Worm (Caenorhabditis elegans) whole organism, L4 larva: Measurements from ENCODE around the gene nas-7.

ENCODE experiments used
- T26A8.4 ChIP-seq: fragments of 200-800 bp; sonication (Bioruptor generic); IDR thresholded peaks from 2 replicates; pipeline ENCODE4 v1.3.6; 2022; ENCODE audit warnings: missing genetic modification characterization, missing compliant biosample characterization
- ZK337.2 ChIP-seq: fragments of 200-800 bp; sonication (Bioruptor generic); IDR thresholded peaks from 2 replicates; pipeline ENCODE4 v1.3.6; 2022; ENCODE audit warnings: missing genetic modification reagents, missing genetic modification characterization, missing compliant biosample characterization
- ZK546.5 ChIP-seq, 2 experiments: sonication (generic microtip); optimal IDR thresholded peaks; 2 replicates each; lab custom pipeline; 2017; ENCODE audit warnings: missing biosample characterization in 2 of 2, missing genetic modification characterization in 2 of 2
- aha-1 ChIP-seq: fragments of 150-350 bp; peaks from one replicate; lab custom pipeline; 2014; ENCODE audit warnings: missing biosample characterization, missing genetic modification characterization
- arid-1 ChIP-seq: fragments of 200-800 bp; sonication (Bioruptor generic); conservative IDR thresholded peaks from 2 replicates; pipeline ENCODE4 v1.3.6; 2022; ENCODE audit warnings: missing genetic modification reagents, missing genetic modification characterization, missing compliant biosample characterization
- ceh-32 ChIP-seq: sonication (generic microtip); optimal IDR thresholded peaks from 2 replicates; lab custom pipeline; 2016; ENCODE audit warnings: mild to moderate bottlenecking, missing genetic modification characterization, missing compliant biosample characterization; ENCODE audit not compliant: poor library complexity
- ceh-44 ChIP-seq: fragments of 200-800 bp; sonication (Bioruptor generic); IDR thresholded peaks from 2 replicates; pipeline ENCODE4 v1.3.6; 2022; ENCODE audit warnings: missing genetic modification reagents, missing genetic modification characterization, missing compliant biosample characterization
- ces-1 ChIP-seq: fragments of 150-350 bp; sonication (generic microtip); optimal IDR thresholded peaks from 4 replicates; lab custom pipeline; 2014; ENCODE audit warnings: missing biosample characterization, missing genetic modification reagents, missing genetic modification characterization
- daf-16 ChIP-seq, 3 experiments: sonication (generic microtip); optimal IDR thresholded peaks; 2 replicates each; lab custom pipeline; 2016 to 2017; ENCODE audit warnings: missing genetic modification characterization in 3 of 3, missing genetic modification reagents in 3 of 3, mild to moderate bottlenecking in 2 of 3, missing compliant biosample characterization in 2 of 3, missing biosample characterization in 1 of 3, moderate library complexity in 1 of 3
- daf-8 ChIP-seq: fragments of 200-800 bp; sonication (Bioruptor generic); IDR thresholded peaks from 2 replicates; pipeline ENCODE4 v1.3.6; 2022; ENCODE audit warnings: missing genetic modification characterization, missing compliant biosample characterization
- dmd-9 ChIP-seq: fragments of 200-800 bp; sonication (Bioruptor generic); IDR thresholded peaks from 2 replicates; pipeline ENCODE4 v1.3.6; 2022; ENCODE audit warnings: missing genetic modification reagents, missing genetic modification characterization, missing compliant biosample characterization
- dpl-1 ChIP-seq: fragments of 150-350 bp; optimal IDR thresholded peaks from 2 replicates; lab custom pipeline; 2014; ENCODE audit warnings: missing biosample characterization, missing genetic modification reagents, missing genetic modification characterization
- duxl-1 ChIP-seq: sonication (generic microtip); optimal IDR thresholded peaks from 2 replicates; lab custom pipeline; 2016; ENCODE audit warnings: mild to moderate bottlenecking, missing genetic modification characterization, moderate library complexity, missing compliant biosample characterization; ENCODE audit not compliant: poor library complexity
- fos-1 ChIP-seq: fragments of 150-350 bp; optimal IDR thresholded peaks from 2 replicates; lab custom pipeline; 2014; ENCODE audit warnings: missing biosample characterization, missing genetic modification characterization
- hif-1 ChIP-seq, 2 experiments: sonication (generic microtip); optimal IDR thresholded peaks; 2 replicates each; lab custom pipeline; 2016 to 2017; ENCODE audit warnings: missing compliant biosample characterization in 2 of 2, missing genetic modification characterization in 2 of 2, missing genetic modification reagents in 2 of 2, missing genotype in 2 of 2, mild to moderate bottlenecking in 1 of 2
- hlh-11 ChIP-seq: fragments of 200-800 bp; sonication (Bioruptor generic); optimal IDR thresholded peaks from 2 replicates; lab custom pipeline; 2018; ENCODE audit warnings: mild to moderate bottlenecking, missing genetic modification characterization, missing compliant biosample characterization
- hlh-30 ChIP-seq: sonication (generic microtip); optimal IDR thresholded peaks from 2 replicates; lab custom pipeline; 2017; ENCODE audit warnings: antibody characterized with exemption, mild to moderate bottlenecking, missing genetic modification characterization, missing compliant biosample characterization; ENCODE audit not compliant: insufficient read depth
- lin-13 ChIP-seq: fragments of 150-350 bp; optimal IDR thresholded peaks from 2 replicates; lab custom pipeline; 2014; ENCODE audit warnings: missing biosample characterization, missing genetic modification reagents, missing genetic modification characterization
- lin-38 ChIP-seq: fragments of 200-800 bp; sonication (Bioruptor generic); IDR thresholded peaks from 2 replicates; pipeline ENCODE4 v1.3.6; 2022; ENCODE audit warnings: missing genetic modification reagents, missing genetic modification characterization, missing compliant biosample characterization
- lsy-2 ChIP-seq, 2 experiments: fragments of 150-350 bp in 1 of 2; sonication (generic microtip) in 1 of 2; optimal IDR thresholded peaks; 2 replicates each; lab custom pipeline; 2014 to 2017; ENCODE audit warnings: missing biosample characterization in 2 of 2, missing genetic modification characterization in 2 of 2
- madf-5 ChIP-seq, 2 experiments: fragments of 200-800 bp; sonication (Bioruptor generic); IDR thresholded peaks; 2 replicates each; pipeline ENCODE4 v1.3.6; 2022; ENCODE audit warnings: missing compliant biosample characterization in 2 of 2, missing genetic modification characterization in 2 of 2
- mdl-1 ChIP-seq, 2 experiments: fragments of 150-350 bp in 1 of 2; sonication (generic microtip) in 1 of 2; optimal IDR thresholded peaks; 2 replicates each; lab custom pipeline; 2014 to 2017; ENCODE audit warnings: missing biosample characterization in 2 of 2, missing genetic modification characterization in 2 of 2
- mep-1 ChIP-seq: fragments of 150-350 bp; sonication (generic microtip); optimal IDR thresholded peaks from 3 replicates; lab custom pipeline; 2014; ENCODE audit warnings: missing biosample characterization, missing genetic modification characterization
- mes-2 ChIP-seq: sonication (generic microtip); optimal IDR thresholded peaks from 2 replicates; lab custom pipeline; 2016; ENCODE audit warnings: missing genotype, mild to moderate bottlenecking, missing genetic modification characterization, missing compliant biosample characterization; ENCODE audit not compliant: poor library complexity, severe bottlenecking
- mxl-3 ChIP-seq: fragments of 200-800 bp; sonication (Bioruptor generic); optimal IDR thresholded peaks from 2 replicates; lab custom pipeline; 2018; ENCODE audit warnings: mild to moderate bottlenecking, missing genetic modification characterization, missing compliant biosample characterization
- nhr-10 ChIP-seq: fragments of 150-350 bp; optimal IDR thresholded peaks from 2 replicates; lab custom pipeline; 2014; ENCODE audit warnings: missing biosample characterization, missing genetic modification characterization
- nhr-25 ChIP-seq: sonication (generic microtip); optimal IDR thresholded peaks from 2 replicates; lab custom pipeline; 2017; ENCODE audit warnings: missing genetic modification characterization, mild to moderate bottlenecking, missing compliant biosample characterization, antibody characterized with exemption, moderate library complexity, borderline replicate concordance; ENCODE audit not compliant: insufficient read depth
- nhr-28 ChIP-seq: fragments of 150-350 bp; optimal IDR thresholded peaks from 2 replicates; lab custom pipeline; 2014; ENCODE audit warnings: missing biosample characterization, missing genetic modification characterization
- nhr-41 ChIP-seq: fragments of 200-800 bp; sonication (Bioruptor generic); IDR thresholded peaks from 2 replicates; pipeline ENCODE4 v1.3.6; 2022; ENCODE audit warnings: missing genetic modification reagents, missing genetic modification characterization, missing compliant biosample characterization
- nhr-48 ChIP-seq: sonication (generic microtip); optimal IDR thresholded peaks from 2 replicates; lab custom pipeline; 2016; ENCODE audit warnings: mild to moderate bottlenecking, missing genetic modification characterization, missing compliant biosample characterization
- nhr-6 ChIP-seq: fragments of 150-350 bp; optimal IDR thresholded peaks from 2 replicates; lab custom pipeline; 2014; ENCODE audit warnings: missing biosample characterization, missing genetic modification characterization
- pha-4 ChIP-seq, 2 experiments: fragments of 150-350 bp in 1 of 2; fragments of 200-800 bp in 1 of 2; sonication (Bioruptor generic) in 1 of 2; IDR thresholded peaks in 1 of 2; optimal IDR thresholded peaks in 1 of 2; 2 replicates each; pipeline versions ENCODE4 v1.3.6 to Lab custom; 2014 to 2022; ENCODE audit warnings: missing genetic modification characterization in 2 of 2, missing genetic modification reagents in 2 of 2, missing biosample characterization in 1 of 2, missing compliant biosample characterization in 1 of 2
- pqm-1 ChIP-seq: sonication (generic microtip); optimal IDR thresholded peaks from 2 replicates; lab custom pipeline; 2017; ENCODE audit warnings: missing biosample characterization, missing genetic modification characterization
- set-16 ChIP-seq: fragments of 200-800 bp; sonication (Bioruptor generic); IDR thresholded peaks from 2 replicates; pipeline ENCODE4 v1.3.6; 2022; ENCODE audit warnings: missing genetic modification reagents, missing genetic modification characterization, missing compliant biosample characterization
- spr-1 ChIP-seq: sonication (generic microtip); optimal IDR thresholded peaks from 2 replicates; lab custom pipeline; 2016; ENCODE audit warnings: mild to moderate bottlenecking, missing genetic modification characterization, missing compliant biosample characterization
- unc-62 ChIP-seq, 3 experiments: fragments of 150-350 bp in 1 of 3; sonication (generic microtip); optimal IDR thresholded peaks in 2 of 3; peaks in 1 of 3; 1 replicate in 1 of 3; 2 replicates in 2 of 3; lab custom pipeline; 2014 to 2017; ENCODE audit warnings: missing biosample characterization in 3 of 3, missing genetic modification characterization in 3 of 3, missing genetic modification reagents in 3 of 3, missing genotype in 1 of 3
- zag-1 ChIP-seq: fragments of 150-350 bp; optimal IDR thresholded peaks from 2 replicates; lab custom pipeline; 2014; ENCODE audit warnings: missing biosample characterization, missing genetic modification characterization
- zfp-3 ChIP-seq: fragments of 200-800 bp; sonication (Bioruptor generic); conservative IDR thresholded peaks from 2 replicates; pipeline ENCODE4 v1.3.6; 2022; ENCODE audit warnings: missing genetic modification reagents, missing genetic modification characterization, missing compliant biosample characterization
- zip-2 ChIP-seq: fragments of 150-350 bp; optimal IDR thresholded peaks from 2 replicates; lab custom pipeline; 2014; ENCODE audit warnings: missing biosample characterization, missing genetic modification characterization
- ztf-7 ChIP-seq: fragments of 150-350 bp; optimal IDR thresholded peaks from 2 replicates; lab custom pipeline; 2014; ENCODE audit warnings: missing biosample characterization, missing genetic modification characterization

The nas-7 gene

ce11 chrII:7405262-7405661, 2.7 kb upstream of the nas-7 start (continued):
- TF ChIP-seq ces-1 (GFP tag; lab: Kevin White, UChicago), result no peak
- TF ChIP-seq ZK337.2, result no peak
- no peak for TF ChIP-seq ceh-44 (GFP tag; lab: Robert Waterston, UW)
- TF ChIP-seq mes-2 (tag; lab: Kevin White, UChicago), result no peak
- no peak for TF ChIP-seq nhr-6
- no peak for TF ChIP-seq dmd-9 (GFP tag; lab: Robert Waterston, UW)
- TF ChIP-seq fos-1 (tag; lab: Kevin White, UChicago), result no peak
- no peak for TF ChIP-seq daf-16 (GFP tag; optimal IDR thresholded peaks at IDR 0.05; lab: Kevin White, UChicago)
- TF ChIP-seq daf-16 (tag; optimal IDR thresholded peaks at IDR 0.05; lab: Kevin White, UChicago), result no peak
- TF ChIP-seq mep-1 (tag; lab: Kevin White, UChicago), result peak; percentile 44
- TF ChIP-seq ZK546.5 (tag; optimal IDR thresholded peaks at IDR 0.05; lab: Kevin White, UChicago), result no peak
- TF ChIP-seq set-16 (GFP tag; lab: Robert Waterston, UW), result no peak
- TF ChIP-seq lin-13, result no peak
- peak; percentile 56 for TF ChIP-seq nhr-28 (tag; lab: Kevin White, UChicago)
- 0 out of 4 replicates have a peak, but pooled peaks of 1 of the 2 experiments have one; percentile 37 for TF ChIP-seq madf-5 (GFP tag; IDR thresholded peaks at IDR 0.05; lab: Robert Waterston, UW)
- no peak for TF ChIP-seq pha-4 (GFP tag; IDR thresholded peaks at IDR 0.05; lab: Robert Waterston, UW)
- TF ChIP-seq pha-4 (tag; optimal IDR thresholded peaks at IDR 0.05; lab: Kevin White, UChicago), result no peak
- TF ChIP-seq ceh-32, result no peak

- TF ChIP-seq mxl-3 (GFP tag; lab: Kevin White, UChicago) (peak; percentile 61), mep-1 (tag; lab: Kevin White, UChicago) (peak; percentile 1), daf-16 (GFP tag; optimal IDR thresholded peaks at IDR 0.05; lab: Kevin White, UChicago) (no peak), daf-16 (tag; optimal IDR thresholded peaks at IDR 0.05; lab: Kevin White, UChicago) (no peak), spr-1 (tag; lab: Kevin White, UChicago) (no peak), arid-1 (GFP tag; lab: Robert Waterston, UW) (no peak), duxl-1 (tag; lab: Kevin White, UChicago) (no peak), nhr-10 (tag; lab: Kevin White, UChicago) (no peak), hlh-11 (peak; percentile 71), hlh-30 (tag; lab: Kevin White, UChicago) (peak; percentile 51), nhr-25 (tag; lab: Kevin White, UChicago) (peak; percentile 52), aha-1 (peak; percentile 73), nhr-48 (tag; lab: Kevin White, UChicago) (peak; percentile 8), zfp-3 (no peak), T26A8.4 (GFP tag; lab: Robert Waterston, UW) (peak; percentile 20; the same call in 1 of the 2 replicates), mdl-1 (tag; optimal IDR thresholded peaks at IDR 0.05; lab: Kevin White, UChicago) (no peak), unc-62 (GFP tag; optimal IDR thresholded peaks at IDR 0.05 in 1 of 2; lab: Kevin White, UChicago) (peak in 1 of 2 experiments; percentile 61), unc-62 (tag; optimal IDR thresholded peaks at IDR 0.05; lab: Kevin White, UChicago) (no peak)
These were observed 1.5 kb upstream of the nas-7 start for ce11 chrII:7404001-7404400.

ce11 chrII:7398712-7399111, 3.8 kb downstream of the nas-7 start, which contains the start of gene C07D10.1:
TSS of gene C07D10.1 (plus strand) at chrII:7399012.
- no peak for TF ChIP-seq ztf-7 (tag; lab: Kevin White, UChicago)
- TF ChIP-seq lin-38, result peak; percentile 9; the same call in 1 of the 2 replicates

DNA sequence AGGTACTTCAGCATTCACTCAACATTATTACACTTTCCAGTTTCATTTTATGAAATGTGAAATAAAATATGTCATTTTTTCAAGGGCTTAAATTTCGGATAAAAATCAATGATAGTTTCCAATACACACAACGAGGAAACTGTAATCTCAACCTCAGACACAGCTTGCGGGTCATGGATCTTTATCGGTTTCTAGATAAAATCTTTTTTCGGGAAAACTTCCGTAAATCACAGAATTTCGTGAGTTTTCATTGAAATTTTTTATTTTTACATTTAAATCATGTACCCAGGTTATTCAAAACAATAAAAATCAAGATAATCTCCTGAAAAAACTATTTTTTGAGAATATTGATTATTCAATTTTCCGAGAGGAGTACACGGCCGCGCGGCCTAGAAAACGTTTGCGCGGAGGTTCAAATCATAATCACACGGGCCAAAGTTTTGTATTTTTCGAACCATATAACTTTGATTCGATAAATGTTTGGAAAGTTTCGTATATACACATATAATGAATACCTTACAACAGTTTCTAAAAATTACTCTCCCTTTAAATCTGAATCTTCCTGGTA, 5.2 kb downstream of the nas-7 start:
- TF ChIP-seq zag-1 (tag; lab: Kevin White, UChicago), result no peak
- peak; percentile 78 for TF ChIP-seq mes-2 (tag; lab: Kevin White, UChicago)
- TF ChIP-seq T26A8.4 (GFP tag; lab: Robert Waterston, UW), result no peak
- peak; percentile 8 for TF ChIP-seq mep-1 (tag; lab: Kevin White, UChicago)
- peak in 1 of 2 experiments; percentile 26 for TF ChIP-seq lsy-2 (tag; optimal IDR thresholded peaks at IDR 0.05; lab: Kevin White, UChicago)
- peak; percentile 58 for TF ChIP-seq zip-2 (tag; lab: Kevin White, UChicago)
- TF ChIP-seq daf-8 (GFP tag; lab: Robert Waterston, UW), result no peak
- TF ChIP-seq hif-1 (tag; optimal IDR thresholded peaks at IDR 0.05; lab: Kevin White, UChicago), result peak in 1 of 2 experiments; percentile 43
- TF ChIP-seq lin-38, result peak; percentile 43; the same call in 1 of the 2 replicates
- no peak for TF ChIP-seq nhr-41 (GFP tag; lab: Robert Waterston, UW)
- TF ChIP-seq pqm-1 (tag; lab: Kevin White, UChicago), result no peak
- 0 out of 2 replicates have a peak, but pooled peaks have one; percentile 18 for TF ChIP-seq zfp-3
- 0 out of 2 replicates have a peak, but pooled peaks have one; percentile 13 for TF ChIP-seq arid-1 (GFP tag; lab: Robert Waterston, UW)
- peak; percentile 50 for TF ChIP-seq dpl-1 (GFP tag; lab: Kevin White, UChicago)
- TF ChIP-seq dmd-9 (GFP tag; lab: Robert Waterston, UW), result 0 out of 2 replicates have a peak, but pooled peaks have one; percentile 28
- peak; percentile 5 for TF ChIP-seq spr-1 (tag; lab: Kevin White, UChicago)
- peak; percentile 40 for TF ChIP-seq duxl-1 (tag; lab: Kevin White, UChicago)
